Worm (Caenorhabditis elegans) whole organism, L2 larva: ENCODE results near the gene meg-2.

ENCODE experiments used
- C34F6.9 ChIP-seq: fragments of 150-350 bp; optimal IDR thresholded peaks from 2 replicates; lab custom pipeline; 2014; ENCODE audit warnings: missing biosample characterization, missing genetic modification characterization
- F13H6.1 ChIP-seq: sonication (generic microtip); optimal IDR thresholded peaks from 2 replicates; lab custom pipeline; 2016; ENCODE audit warnings: missing genetic modification characterization, missing compliant biosample characterization
- R02D3.7 ChIP-seq: fragments of 150-350 bp; optimal IDR thresholded peaks from 2 replicates; lab custom pipeline; 2014; ENCODE audit warnings: missing biosample characterization, missing genetic modification characterization
- ama-1 ChIP-seq: fragments of 150-350 bp; optimal IDR thresholded peaks from 2 replicates; lab custom pipeline; 2018; ENCODE audit warnings: inconsistent platforms
- ceh-16 ChIP-seq: fragments of 150-350 bp; optimal IDR thresholded peaks from 2 replicates; lab custom pipeline; 2014; ENCODE audit warnings: missing biosample characterization, missing genetic modification characterization
- egl-27 ChIP-seq: sonication (generic microtip); optimal IDR thresholded peaks from 3 replicates; lab custom pipeline; 2017; ENCODE audit warnings: missing biosample characterization, missing genetic modification reagents, missing genetic modification characterization
- elt-1 ChIP-seq: fragments of 150-350 bp; optimal IDR thresholded peaks from 2 replicates; lab custom pipeline; 2014; ENCODE audit warnings: missing biosample characterization, missing genetic modification characterization
- mab-5 ChIP-seq: fragments of 150-350 bp; optimal IDR thresholded peaks from 2 replicates; lab custom pipeline; 2014; ENCODE audit warnings: missing biosample characterization, missing genetic modification characterization
- mbf-1 ChIP-seq: sonication (generic microtip); optimal IDR thresholded peaks from 2 replicates; lab custom pipeline; 2017; ENCODE audit warnings: missing biosample characterization, missing genetic modification characterization
- nhr-129 ChIP-seq: fragments of 150-350 bp; optimal IDR thresholded peaks from 2 replicates; lab custom pipeline; 2014; ENCODE audit warnings: missing biosample characterization, missing genetic modification characterization
- sem-4 ChIP-seq: fragments of 150-350 bp; optimal IDR thresholded peaks from 2 replicates; lab custom pipeline; 2014; ENCODE audit warnings: missing biosample characterization, missing genetic modification reagents, missing genetic modification characterization
- sma-9 ChIP-seq, 2 experiments: fragments of 150-350 bp in 1 of 2; sonication (generic microtip) in 1 of 2; optimal IDR thresholded peaks; 2 replicates each; lab custom pipeline; 2014 to 2016; ENCODE audit warnings: missing genetic modification characterization in 2 of 2, mild to moderate bottlenecking in 1 of 2, missing biosample characterization in 1 of 2, missing compliant biosample characterization in 1 of 2, missing genetic modification reagents in 1 of 2, moderate library complexity in 1 of 2
- zag-1 ChIP-seq: fragments of 150-350 bp; optimal IDR thresholded peaks from 2 replicates; lab custom pipeline; 2014; ENCODE audit warnings: missing biosample characterization, missing genetic modification characterization

meg-2 gene

ce11 chrX:13873324-13873933, 52.5 kb downstream of the meg-2 start:
- TF ChIP-seq mbf-1 (tag; lab: Kevin White, UChicago) = no peak
- peak; percentile 9 for TF ChIP-seq sem-4 (tag; lab: Kevin White, UChicago)
- TF ChIP-seq nhr-129 (tag; lab: Kevin White, UChicago) = peak; percentile 40
- TF ChIP-seq C34F6.9 (tag; lab: Kevin White, UChicago) = peak; percentile 6
- TF ChIP-seq sma-9 (GFP tag; optimal IDR thresholded peaks at IDR 0.05; lab: Kevin White, UChicago) = peak; percentile 63
- TF ChIP-seq sma-9 (tag; optimal IDR thresholded peaks at IDR 0.05; lab: Kevin White, UChicago) = no peak
- peak; percentile 1 for TF ChIP-seq mab-5
- no peak for TF ChIP-seq zag-1 (tag; lab: Kevin White, UChicago)
- no peak for TF ChIP-seq R02D3.7 (tag; lab: Kevin White, UChicago)
- TF ChIP-seq ama-1 (lab: Kevin White, UChicago) = no peak
- no peak for TF ChIP-seq ceh-16 (tag; lab: Kevin White, UChicago)
- TF ChIP-seq elt-1 = no peak
- no peak for TF ChIP-seq egl-27 (tag; lab: Kevin White, UChicago)
- TF ChIP-seq F13H6.1 = peak; percentile 80
